Worm (Caenorhabditis elegans): ENCODE data around the gene C10E2.1.
A peak's percentile ranks its signal among the peaks of the same experiment; 100 is the strongest.

C10E2.1 gene

DNA sequence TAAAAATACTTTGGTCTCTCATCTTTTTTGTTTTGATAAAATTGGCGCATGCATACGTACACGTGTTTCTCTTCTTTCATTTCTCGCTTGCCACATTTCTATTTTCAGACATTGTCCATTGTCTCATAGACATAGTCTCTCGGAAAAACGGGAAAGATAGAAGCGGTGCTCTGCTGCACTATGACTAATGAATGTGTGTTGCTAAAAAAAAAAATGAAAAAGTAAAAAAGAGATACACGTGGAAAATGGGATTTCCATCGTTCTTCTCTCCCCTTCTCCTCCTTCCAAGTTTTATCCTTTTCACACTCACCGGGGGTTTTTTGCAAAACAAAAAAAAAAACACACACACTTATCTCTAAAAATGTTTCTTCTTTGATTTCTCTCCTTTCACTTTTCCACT, 27.7 kb upstream of the C10E2.1 start:
- TF ChIP-seq somi-1 (GFP tag; optimal IDR thresholded peaks at IDR 0.05) (peak; percentile 46), lin-40 (tag; optimal IDR thresholded peaks at IDR 0.05) (peak; percentile 5), lin-26 (GFP tag; IDR thresholded peaks at IDR 0.05) (no peak)

- TF ChIP-seq nhr-80 (tag; optimal IDR thresholded peaks at IDR 0.05) (no peak), hmg-1.2 (GFP tag; IDR thresholded peaks at IDR 0.05) (no peak), somi-1 (GFP tag; optimal IDR thresholded peaks at IDR 0.05) (no peak), aptf-2 (GFP tag; conservative IDR thresholded peaks at IDR 0.05) (no peak), F49E8.2 (tag; optimal IDR thresholded peaks at IDR 0.05; ENCODE audit: insufficient read depth) (no peak), aptf-3 (GFP tag; IDR thresholded peaks at IDR 0.05) (no peak), lin-40 (tag; optimal IDR thresholded peaks at IDR 0.05) (no peak), K12H6.12 (tag; optimal IDR thresholded peaks at IDR 0.05) (no peak), Y67H2A.10 (GFP tag; conservative IDR thresholded peaks at IDR 0.05) (no peak), ztf-18 (tag; optimal IDR thresholded peaks at IDR 0.05) (no peak), T07F8.4 (tag; optimal IDR thresholded peaks at IDR 0.05) (no peak)
Observed at ce11 chrX:16737478-16737877, 25.2 kb upstream of the C10E2.1 start.

- no peak for TF ChIP-seq madf-3 (GFP tag; IDR thresholded peaks at IDR 0.05)
- no peak for TF ChIP-seq ZK185.1 (tag; optimal IDR thresholded peaks at IDR 0.05; ENCODE audit: poor library complexity, severe bottlenecking)
- TF ChIP-seq K12H6.12 (tag; optimal IDR thresholded peaks at IDR 0.05) = no peak
- TF ChIP-seq tbp1 (GFP tag; optimal IDR thresholded peaks at IDR 0.05) = no peak
- TF ChIP-seq C17E4.6 (GFP tag; IDR thresholded peaks at IDR 0.05) = no peak
- no peak for TF ChIP-seq gei-17 (GFP tag; optimal IDR thresholded peaks at IDR 0.05)
- TF ChIP-seq dpff-1 (tag; optimal IDR thresholded peaks at IDR 0.05) = no peak
- no peak for TF ChIP-seq him-1 (tag; optimal IDR thresholded peaks at IDR 0.05)
- TF ChIP-seq xnd-1 (tag; optimal IDR thresholded peaks at IDR 0.05) = no peak
- TF ChIP-seq ekl-4 (GFP tag; IDR thresholded peaks at IDR 0.05) = no peak
- TF ChIP-seq mes-4 (tag; optimal IDR thresholded peaks at IDR 0.05) = no peak
Observed at ce11 chrX:16744940-16745339, 17.7 kb upstream of the C10E2.1 start, which contains the start of gene C10E2.2. Gene C10E2.2, plus strand, starts transcription at chrX:16745240.

ce11 chrX:16752196-16752595, 10.4 kb upstream of the C10E2.1 start:
- no peak for TF ChIP-seq pha-4 (tag; optimal IDR thresholded peaks at IDR 0.05)
- no peak for TF ChIP-seq C17E4.6 (GFP tag; IDR thresholded peaks at IDR 0.05)
- no peak for TF ChIP-seq nhr-120 (GFP tag; IDR thresholded peaks at IDR 0.05)
- no peak for TF ChIP-seq him-1 (tag; optimal IDR thresholded peaks at IDR 0.05)

- TF ChIP-seq nhr-120 (GFP tag; IDR thresholded peaks at IDR 0.05) (no peak), ceh-27 (GFP tag; optimal IDR thresholded peaks at IDR 0.05) (no peak), die-1 (tag; optimal IDR thresholded peaks at IDR 0.05) (no peak), C17E4.6 (GFP tag; IDR thresholded peaks at IDR 0.05) (no peak), fkh-3 (tag; optimal IDR thresholded peaks at IDR 0.05) (no peak), gei-17 (GFP tag; optimal IDR thresholded peaks at IDR 0.05) (no peak), nfyb-1 (GFP tag; IDR thresholded peaks at IDR 0.05) (no peak), F55B11.4 (tag; optimal IDR thresholded peaks at IDR 0.05; ENCODE audit: borderline replicate concordance, insufficient read depth) (no peak), ceh-40 (GFP tag; IDR thresholded peaks at IDR 0.05) (no peak), K12H6.12 (tag; optimal IDR thresholded peaks at IDR 0.05) (no peak), T07F8.4 (tag; optimal IDR thresholded peaks at IDR 0.05) (no peak), sptf-2 (GFP tag; optimal IDR thresholded peaks at IDR 0.05) (no peak), bed-2 (GFP tag; IDR thresholded peaks at IDR 0.05) (no peak), aptf-2 (GFP tag; conservative IDR thresholded peaks at IDR 0.05) (no peak), ztf-28 (GFP tag; IDR thresholded peaks at IDR 0.05) (no peak)
Observed at ce11 chrX:16754474-16754873, 8.2 kb upstream of the C10E2.1 start, which contains the start of gene C10E2.5. Gene C10E2.5, minus strand, starts transcription at chrX:16754574.
